Worm (Caenorhabditis elegans) whole organism, young adult: ENCODE results near the gene ttc-39B.

Source experiments
- B0261.1 ChIP-seq: sonication (generic microtip); optimal IDR thresholded peaks from 2 replicates; lab custom pipeline; 2016; ENCODE audit warnings: mild to moderate bottlenecking, missing genetic modification characterization, moderate library complexity, missing compliant biosample characterization
- B0336.3 ChIP-seq: fragments of 200-800 bp; sonication (Bioruptor generic); IDR thresholded peaks from 2 replicates; pipeline ENCODE4 v1.3.6; 2022; ENCODE audit warnings: missing genetic modification characterization, missing compliant biosample characterization
- D2030.7 ChIP-seq: fragments of 200-800 bp; sonication (Bioruptor generic); IDR thresholded peaks from 2 replicates; pipeline ENCODE4 v1.3.6; 2022; ENCODE audit warnings: missing genetic modification reagents, missing genetic modification characterization, missing compliant biosample characterization
- F23B12.7 ChIP-seq: sonication (generic microtip); optimal IDR thresholded peaks from 2 replicates; lab custom pipeline; 2017; ENCODE audit warnings: missing genetic modification characterization, mild to moderate bottlenecking, missing compliant biosample characterization, antibody characterized with exemption, moderate library complexity; ENCODE audit not compliant: insufficient read depth
- F49E8.2 ChIP-seq: sonication (generic microtip); optimal IDR thresholded peaks from 3 replicates; lab custom pipeline; 2017; ENCODE audit warnings: missing genetic modification characterization, mild to moderate bottlenecking, missing compliant biosample characterization, antibody characterized with exemption, moderate library complexity; ENCODE audit not compliant: insufficient read depth
- K11D2.4 ChIP-seq: fragments of 200-800 bp; sonication (Bioruptor generic); IDR thresholded peaks from 2 replicates; pipeline ENCODE4 v1.3.6; 2022; ENCODE audit warnings: missing genetic modification reagents, missing genetic modification characterization, missing compliant biosample characterization
- T07F8.4 ChIP-seq: sonication (generic microtip); optimal IDR thresholded peaks from 2 replicates; lab custom pipeline; 2016; ENCODE audit warnings: mild to moderate bottlenecking, missing genetic modification characterization, moderate library complexity, missing compliant biosample characterization
- Y56A3A.18 ChIP-seq: fragments of 200-800 bp; sonication (Bioruptor generic); IDR thresholded peaks from 2 replicates; pipeline ENCODE4 v1.3.6; 2022; ENCODE audit warnings: missing genetic modification reagents, missing genetic modification characterization, missing compliant biosample characterization
- Y67H2A.10 ChIP-seq: fragments of 200-800 bp; sonication (Bioruptor generic); conservative IDR thresholded peaks from 2 replicates; pipeline ENCODE4 v1.3.6; 2022; ENCODE audit warnings: missing genetic modification reagents, missing genetic modification characterization, missing compliant biosample characterization
- ZK185.1 ChIP-seq: sonication (generic microtip); optimal IDR thresholded peaks from 2 replicates; lab custom pipeline; 2016; ENCODE audit warnings: mild to moderate bottlenecking, missing genetic modification characterization, missing compliant biosample characterization; ENCODE audit not compliant: poor library complexity, severe bottlenecking
- athp-1 ChIP-seq: sonication (generic microtip); optimal IDR thresholded peaks from 2 replicates; lab custom pipeline; 2017; ENCODE audit warnings: mild to moderate bottlenecking, missing genetic modification characterization, missing compliant biosample characterization
- attf-3 ChIP-seq: fragments of 200-800 bp; sonication (Bioruptor generic); conservative IDR thresholded peaks from 2 replicates; pipeline ENCODE4 v1.3.6; 2022; ENCODE audit warnings: missing genetic modification reagents, missing genetic modification characterization, missing compliant biosample characterization
- bed-2 ChIP-seq: fragments of 200-800 bp; sonication (Bioruptor generic); IDR thresholded peaks from 2 replicates; pipeline ENCODE4 v1.3.6; 2022; ENCODE audit warnings: missing genetic modification reagents, missing genetic modification characterization, missing compliant biosample characterization
- ceh-100 ChIP-seq: fragments of 200-800 bp; sonication (Bioruptor generic); IDR thresholded peaks from 2 replicates; pipeline ENCODE4 v1.3.6; 2022; ENCODE audit warnings: missing genetic modification reagents, missing genetic modification characterization, missing compliant biosample characterization
- ceh-27 ChIP-seq: fragments of 200-800 bp; sonication (Bioruptor generic); optimal IDR thresholded peaks from 2 replicates; lab custom pipeline; 2018; ENCODE audit warnings: mild to moderate bottlenecking, missing genetic modification characterization, moderate library complexity, missing compliant biosample characterization
- dpl-1 ChIP-seq: fragments of 150-350 bp; optimal IDR thresholded peaks from 2 replicates; lab custom pipeline; 2014; ENCODE audit warnings: missing biosample characterization, missing genetic modification reagents, missing genetic modification characterization
- efl-1 ChIP-seq: fragments of 150-350 bp; optimal IDR thresholded peaks from 2 replicates; lab custom pipeline; 2014; ENCODE audit warnings: missing biosample characterization, missing genetic modification reagents, missing genetic modification characterization
- him-1 ChIP-seq: sonication (generic microtip); optimal IDR thresholded peaks from 2 replicates; lab custom pipeline; 2016; ENCODE audit warnings: missing genotype, missing genetic modification reagents, missing genetic modification characterization, missing compliant biosample characterization
- hmg-1.2 ChIP-seq: fragments of 200-800 bp; sonication (Bioruptor generic); IDR thresholded peaks from 2 replicates; pipeline ENCODE4 v1.3.6; 2022; ENCODE audit warnings: missing genetic modification reagents, missing genetic modification characterization, missing compliant biosample characterization
- hrde-1 ChIP-seq: sonication (generic microtip); optimal IDR thresholded peaks from 2 replicates; lab custom pipeline; 2016; ENCODE audit warnings: missing genetic modification characterization, mild to moderate bottlenecking, missing compliant biosample characterization, moderate library complexity, missing genotype, missing genetic modification reagents, borderline replicate concordance
- let-607 ChIP-seq, 2 experiments: fragments of 200-800 bp in 1 of 2; sonication (Bioruptor generic) in 1 of 2; sonication (generic microtip) in 1 of 2; optimal IDR thresholded peaks; 2 replicates each; lab custom pipeline; 2016 to 2018; ENCODE audit warnings: mild to moderate bottlenecking in 2 of 2, missing compliant biosample characterization in 2 of 2, missing genetic modification characterization in 2 of 2, moderate library complexity in 2 of 2, missing genotype in 1 of 2
- lin-26 ChIP-seq: fragments of 200-800 bp; sonication (Bioruptor generic); IDR thresholded peaks from 2 replicates; pipeline ENCODE4 v1.3.6; 2022; ENCODE audit warnings: missing genetic modification reagents, missing genetic modification characterization, missing compliant biosample characterization
- lin-40 ChIP-seq: sonication (generic microtip); optimal IDR thresholded peaks from 2 replicates; lab custom pipeline; 2016; ENCODE audit warnings: missing genetic modification characterization, mild to moderate bottlenecking, missing compliant biosample characterization, missing genotype, missing genetic modification reagents
- lin-54 ChIP-seq: fragments of 200-800 bp; sonication (Bioruptor generic); optimal IDR thresholded peaks from 2 replicates; lab custom pipeline; 2018; ENCODE audit warnings: mild to moderate bottlenecking, missing genetic modification characterization, missing compliant biosample characterization
- madf-3 ChIP-seq: fragments of 200-800 bp; sonication (Bioruptor generic); IDR thresholded peaks from 2 replicates; pipeline ENCODE4 v1.3.6; 2022; ENCODE audit warnings: missing genetic modification reagents, missing genetic modification characterization, missing compliant biosample characterization
- madf-6 ChIP-seq: fragments of 200-800 bp; sonication (Bioruptor generic); IDR thresholded peaks from 2 replicates; pipeline ENCODE4 v1.3.6; 2022; ENCODE audit warnings: missing genetic modification reagents, missing genetic modification characterization, missing compliant biosample characterization
- mel-28 ChIP-seq: sonication (generic microtip); optimal IDR thresholded peaks from 2 replicates; lab custom pipeline; 2016; ENCODE audit warnings: borderline replicate concordance, mild to moderate bottlenecking, missing genetic modification characterization, missing compliant biosample characterization
- mxl-1 ChIP-seq: sonication (generic microtip); optimal IDR thresholded peaks from 2 replicates; lab custom pipeline; 2016; ENCODE audit warnings: missing genetic modification characterization, missing compliant biosample characterization
- nhr-179 ChIP-seq: sonication (generic microtip); optimal IDR thresholded peaks from 2 replicates; lab custom pipeline; 2016; ENCODE audit warnings: mild to moderate bottlenecking, missing genetic modification characterization, missing compliant biosample characterization
- nhr-27 ChIP-seq: fragments of 200-800 bp; sonication (Bioruptor generic); optimal IDR thresholded peaks from 2 replicates; lab custom pipeline; 2018; ENCODE audit warnings: mild to moderate bottlenecking, missing genetic modification characterization, moderate library complexity, missing compliant biosample characterization
- nhr-90 ChIP-seq: sonication (generic microtip); optimal IDR thresholded peaks from 2 replicates; lab custom pipeline; 2016; ENCODE audit warnings: missing genotype, mild to moderate bottlenecking, missing genetic modification characterization, missing compliant biosample characterization
- pbrm-1 ChIP-seq: fragments of 200-800 bp; sonication (Bioruptor generic); IDR thresholded peaks from 2 replicates; pipeline ENCODE4 v1.3.6; 2022; ENCODE audit warnings: missing genetic modification reagents, missing genetic modification characterization, missing compliant biosample characterization
- rcor-1 ChIP-seq: fragments of 200-800 bp; sonication (Bioruptor generic); IDR thresholded peaks from 2 replicates; pipeline ENCODE4 v1.3.6; 2022; ENCODE audit warnings: missing genetic modification reagents, missing genetic modification characterization, missing compliant biosample characterization
- snpc-3.4 ChIP-seq: sonication (generic microtip); optimal IDR thresholded peaks from 2 replicates; lab custom pipeline; 2017; ENCODE audit warnings: missing genetic modification characterization, mild to moderate bottlenecking, missing compliant biosample characterization, antibody characterized with exemption, moderate library complexity, missing genotype, missing genetic modification reagents
- snpc-4 ChIP-seq, 5 experiments: fragments of 150-350 bp in 1 of 5; sonication (generic microtip) in 4 of 5; optimal IDR thresholded peaks; 2 replicates each; lab custom pipeline; 2014 to 2018; ENCODE audit warnings: missing genetic modification characterization in 5 of 5, missing biosample characterization in 3 of 5, antibody characterized with exemption in 2 of 5, mild to moderate bottlenecking in 2 of 5, missing compliant biosample characterization in 2 of 5, missing genotype in 2 of 5, moderate library complexity in 2 of 5, missing genetic modification reagents in 1 of 5
- somi-1 ChIP-seq: fragments of 200-800 bp; sonication (Bioruptor generic); optimal IDR thresholded peaks from 2 replicates; lab custom pipeline; 2018; ENCODE audit warnings: mild to moderate bottlenecking, missing genetic modification characterization, missing compliant biosample characterization
- tbp1 ChIP-seq: fragments of 200-800 bp; sonication (Bioruptor generic); optimal IDR thresholded peaks from 2 replicates; lab custom pipeline; 2018; ENCODE audit warnings: mild to moderate bottlenecking, missing genetic modification characterization, missing compliant biosample characterization
- tbx-9 ChIP-seq: sonication (generic microtip); optimal IDR thresholded peaks from 2 replicates; lab custom pipeline; 2016; ENCODE audit warnings: borderline replicate concordance, missing genetic modification characterization, inconsistent platforms, missing compliant biosample characterization
- tlf-1 ChIP-seq: fragments of 200-800 bp; sonication (Bioruptor generic); optimal IDR thresholded peaks from 2 replicates; lab custom pipeline; 2018; ENCODE audit warnings: mild to moderate bottlenecking, missing genetic modification characterization, missing compliant biosample characterization
- unc-130 ChIP-seq: sonication (generic microtip); optimal IDR thresholded peaks from 2 replicates; lab custom pipeline; 2016; ENCODE audit warnings: missing genetic modification reagents, missing genetic modification characterization, missing compliant biosample characterization
- xnd-1 ChIP-seq: sonication (generic microtip); optimal IDR thresholded peaks from 2 replicates; lab custom pipeline; 2016; ENCODE audit warnings: missing genotype, missing genetic modification reagents, missing genetic modification characterization, missing compliant biosample characterization
- zfh-2 ChIP-seq: fragments of 200-800 bp; sonication (Bioruptor generic); conservative IDR thresholded peaks from 2 replicates; pipeline ENCODE4 v1.3.6; 2022; ENCODE audit warnings: missing genetic modification reagents, missing genetic modification characterization, missing compliant biosample characterization
- ztf-25 ChIP-seq: fragments of 200-800 bp; sonication (Bioruptor generic); IDR thresholded peaks from 2 replicates; pipeline ENCODE4 v1.3.6; 2022; ENCODE audit warnings: missing genetic modification reagents, missing genetic modification characterization, missing compliant biosample characterization
- ztf-6 ChIP-seq: fragments of 200-800 bp; sonication (Bioruptor generic); IDR thresholded peaks from 2 replicates; pipeline ENCODE4 v1.3.6; 2022; ENCODE audit warnings: missing genetic modification reagents, missing genetic modification characterization, missing compliant biosample characterization

The ttc-39B gene

DNA sequence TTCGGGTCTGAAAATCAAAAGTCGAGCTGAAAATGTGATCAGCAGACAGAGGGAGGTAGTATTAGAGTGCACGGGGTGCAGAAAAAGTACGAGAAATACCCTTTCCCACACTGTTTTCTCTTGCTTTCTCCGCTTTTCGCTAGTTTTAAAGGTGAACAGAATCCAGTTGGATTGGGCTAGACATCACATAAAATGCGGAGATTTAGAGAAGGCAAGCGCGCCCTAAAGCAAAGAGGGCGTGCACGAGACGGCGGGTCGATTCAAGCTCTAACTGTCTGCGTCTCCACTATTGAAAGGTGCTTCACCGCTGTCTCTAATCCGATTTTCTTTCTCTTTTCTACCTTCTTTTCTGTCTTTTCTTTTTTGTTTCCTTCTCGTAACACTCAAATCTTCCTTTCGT is 36.3 kb upstream of the ttc-39B start (continued):
- no peak for TF ChIP-seq ztf-25 (GFP tag; lab: Robert Waterston, UW)
- TF ChIP-seq attf-3 (GFP tag; lab: Robert Waterston, UW) = peak; percentile 45; the same call in 1 of the 2 replicates
- no peak for TF ChIP-seq B0261.1 (tag; lab: Kevin White, UChicago)
- no peak for TF ChIP-seq nhr-27 (tag; lab: Kevin White, UChicago)
- TF ChIP-seq tlf-1 (GFP tag; lab: Kevin White, UChicago) = peak; percentile 58
- peak; percentile 72 for TF ChIP-seq lin-54 (GFP tag; lab: Kevin White, UChicago)
- TF ChIP-seq hmg-1.2 (GFP tag; lab: Robert Waterston, UW) = peak; percentile 97
- TF ChIP-seq ZK185.1 = peak; percentile 74
- peak; percentile 72 for TF ChIP-seq lin-40
- TF ChIP-seq pbrm-1 = peak; percentile 92
- no peak for TF ChIP-seq him-1
- no peak for TF ChIP-seq ztf-6
- peak; percentile 95 for TF ChIP-seq F23B12.7 (tag; lab: Kevin White, UChicago)
- peak; percentile 67 for TF ChIP-seq athp-1 (tag; lab: Kevin White, UChicago)
- no peak for TF ChIP-seq mxl-1
- TF ChIP-seq F49E8.2 = peak; percentile 89
- peak; percentile 89 for TF ChIP-seq zfh-2 (GFP tag; lab: Robert Waterston, UW)
- TF ChIP-seq snpc-3.4 = peak; percentile 73
- peak; percentile 78 for TF ChIP-seq ceh-27
- TF ChIP-seq K11D2.4 (GFP tag; lab: Robert Waterston, UW) = peak; percentile 54
- TF ChIP-seq somi-1 (GFP tag; lab: Kevin White, UChicago) = peak; percentile 67
- TF ChIP-seq madf-6 (GFP tag; lab: Robert Waterston, UW) = peak; percentile 81

DNA sequence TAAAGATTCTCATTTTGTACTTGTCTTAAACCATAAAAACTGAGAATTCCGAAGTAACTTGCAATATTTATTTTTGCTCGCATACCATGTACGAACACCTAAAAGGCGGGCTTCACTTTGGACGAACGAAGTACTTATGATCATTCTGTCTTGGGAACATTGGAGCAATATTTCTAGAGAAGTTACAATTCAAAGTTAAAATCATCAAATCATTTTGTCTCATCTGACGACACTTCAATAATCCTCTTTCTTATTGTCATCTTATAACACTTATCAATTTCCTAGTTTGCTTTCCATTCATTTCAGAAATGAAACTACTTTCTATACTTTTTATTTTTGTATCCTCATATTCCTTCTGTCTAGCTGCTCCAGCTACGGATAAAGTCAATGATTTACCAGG is 32.9 kb upstream of the ttc-39B start, which contains the start of gene ctsa-4.1:
Gene ctsa-4.1 (plus strand): TSS at position 301 of the 400 bp plus-strand sequence.
- TF ChIP-seq D2030.7 (GFP tag; lab: Robert Waterston, UW) (peak; percentile 7; the same call in 1 of the 2 replicates), nhr-179 (tag; lab: Kevin White, UChicago) (no peak), tbx-9 (no peak), mel-28 (tag; lab: Kevin White, UChicago) (no peak), Y56A3A.18 (GFP tag; lab: Robert Waterston, UW) (no peak; the same call in 1 of the 2 replicates), madf-6 (GFP tag; lab: Robert Waterston, UW) (peak; percentile 49), let-607 (tag; optimal IDR thresholded peaks at IDR 0.05; lab: Kevin White, UChicago) (no peak), nhr-90 (no peak), xnd-1 (tag; lab: Kevin White, UChicago) (no peak), B0336.3 (GFP tag; lab: Robert Waterston, UW) (peak; percentile 39; the same call in 1 of the 2 replicates), bed-2 (GFP tag; lab: Robert Waterston, UW) (no peak), hrde-1 (tag; lab: Kevin White, UChicago) (no peak), lin-54 (GFP tag; lab: Kevin White, UChicago) (peak; percentile 24)

DNA sequence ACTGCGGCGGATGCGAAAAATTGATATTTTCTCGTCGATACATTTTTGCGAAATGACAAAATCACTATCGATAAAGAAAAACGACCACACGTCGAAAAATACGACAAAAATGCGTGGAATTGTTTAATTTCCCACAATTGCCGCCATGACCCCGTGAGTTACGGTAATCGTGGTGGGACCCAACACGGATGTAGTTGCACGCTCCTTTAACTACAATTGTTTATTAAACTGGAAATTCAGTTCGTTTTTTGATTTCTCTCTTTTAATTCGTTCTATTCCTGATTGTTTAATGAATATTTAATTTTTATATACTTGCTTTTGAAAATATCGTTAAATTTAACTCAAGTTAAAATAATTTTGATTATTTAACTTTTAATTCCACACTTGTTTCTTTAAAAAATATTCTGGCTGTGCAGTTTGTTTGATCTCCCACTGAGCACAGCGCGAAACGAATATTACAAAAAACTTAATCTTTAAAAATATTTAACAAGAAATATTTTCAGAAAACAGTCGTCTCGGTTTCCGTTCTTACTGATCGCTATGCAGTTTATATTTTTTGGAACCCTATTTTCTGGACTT is 31.5 kb upstream of the ttc-39B start, which contains the start of the genes ani-2 and clec-88:
Gene ani-2 (minus strand): TSS at position 131 of the 579 bp plus-strand sequence.
Gene clec-88 (plus strand): TSS at position 486 of the 579 bp plus-strand sequence.
- no peak for TF ChIP-seq ceh-100 (GFP tag; lab: Robert Waterston, UW)
- no peak for TF ChIP-seq snpc-4 (GFP tag; optimal IDR thresholded peaks at IDR 0.05; lab: Kevin White, UChicago)
- peak in 1 of 4 experiments; percentile 17 for TF ChIP-seq snpc-4 (tag; optimal IDR thresholded peaks at IDR 0.05; lab: Kevin White, UChicago)
- no peak for TF ChIP-seq T07F8.4 (tag; lab: Kevin White, UChicago)
- no peak for TF ChIP-seq lin-26 (GFP tag; lab: Robert Waterston, UW)
- peak; percentile 20 for TF ChIP-seq tlf-1 (GFP tag; lab: Kevin White, UChicago)
- TF ChIP-seq rcor-1 (GFP tag; lab: Robert Waterston, UW) = no peak
- TF ChIP-seq tbp1 (GFP tag; lab: Kevin White, UChicago) = peak; percentile 31
- TF ChIP-seq dpl-1 = peak; percentile 76
- TF ChIP-seq Y67H2A.10 (GFP tag; lab: Robert Waterston, UW) = no peak
- TF ChIP-seq efl-1 (GFP tag; lab: Kevin White, UChicago) = peak; percentile 96
- TF ChIP-seq xnd-1 (tag; lab: Kevin White, UChicago) = peak; percentile 90
- 0 out of 2 replicates have a peak, but pooled peaks have one; percentile 23 for TF ChIP-seq madf-3
- peak; percentile 73 for TF ChIP-seq unc-130 (GFP tag; lab: Kevin White, UChicago)
- TF ChIP-seq snpc-3.4 = peak; percentile 52
